Fruit fly (Drosophila melanogaster) whole organism, adult: ENCODE measurements around the gene CG13042.

Experiments
- CG11617 ChIP-seq: fragments of 200-800 bp; sonication (Bioruptor generic); optimal IDR thresholded peaks from 2 replicates; lab custom pipeline; 2017; ENCODE audit warnings: mild to moderate bottlenecking, missing biosample characterization, missing genetic modification reagents, missing genetic modification characterization
- CG12768 ChIP-seq: fragments of 200-800 bp; sonication (Bioruptor generic); optimal IDR thresholded peaks from 2 replicates; lab custom pipeline; 2017; ENCODE audit warnings: missing biosample characterization, missing genetic modification characterization, mild to moderate bottlenecking, moderate library complexity, missing genetic modification reagents
- CG14711 ChIP-seq: fragments of 200-800 bp; sonication (Bioruptor generic); optimal IDR thresholded peaks from 2 replicates; lab custom pipeline; 2018; ENCODE audit warnings: missing biosample characterization, mild to moderate bottlenecking, missing genetic modification characterization, moderate library complexity
- CG1620 ChIP-seq: fragments of 200-800 bp; sonication (Bioruptor generic); optimal IDR thresholded peaks from 2 replicates; lab custom pipeline; 2016; ENCODE audit warnings: missing biosample characterization, missing genetic modification characterization
- CG5204 ChIP-seq: fragments of 200-800 bp; sonication (Bioruptor generic); optimal IDR thresholded peaks from 2 replicates; lab custom pipeline; 2016; ENCODE audit warnings: missing biosample characterization, missing genetic modification characterization
- CG7045 ChIP-seq: fragments of 200-800 bp; sonication (Bioruptor generic); optimal IDR thresholded peaks from 2 replicates; lab custom pipeline; 2017; ENCODE audit warnings: missing biosample characterization, mild to moderate bottlenecking, missing genetic modification characterization
- Clk ChIP-seq: fragments of 200-800 bp; sonication (Bioruptor generic); optimal IDR thresholded peaks from 2 replicates; lab custom pipeline; 2017; ENCODE audit warnings: missing biosample characterization, missing genetic modification characterization
- Hr96 ChIP-seq: fragments of 200-800 bp; sonication (Bioruptor generic); optimal IDR thresholded peaks from 2 replicates; lab custom pipeline; 2016; ENCODE audit warnings: missing biosample characterization, missing genetic modification characterization
- Mnt ChIP-seq: fragments of 200-800 bp; sonication (Bioruptor generic); optimal IDR thresholded peaks from 2 replicates; lab custom pipeline; 2016; ENCODE audit warnings: missing biosample characterization, mild to moderate bottlenecking, missing genetic modification characterization
- bab1 ChIP-seq: fragments of 200-800 bp; sonication (Bioruptor generic); optimal IDR thresholded peaks from 3 replicates; lab custom pipeline; 2019; ENCODE audit warnings: missing biosample characterization, mild to moderate bottlenecking, missing genetic modification characterization, moderate library complexity
- cic ChIP-seq: fragments of 200-800 bp; sonication (Bioruptor generic); optimal IDR thresholded peaks from 2 replicates; lab custom pipeline; 2017; ENCODE audit warnings: missing biosample characterization, mild to moderate bottlenecking, missing genetic modification characterization, moderate library complexity
- cnc ChIP-seq, 2 experiments: fragments of >200 bp; optimal IDR thresholded peaks; 2 replicates each; lab custom pipeline; 2017
- kay ChIP-seq: fragments of 200-800 bp; sonication (Bioruptor generic); peaks from one replicate; lab custom pipeline; 2016; ENCODE audit warnings: missing biosample characterization, missing genetic modification characterization, borderline replicate concordance
- ovo ChIP-seq: fragments of 200-800 bp; sonication (Bioruptor generic); optimal IDR thresholded peaks from 2 replicates; lab custom pipeline; 2016; ENCODE audit warnings: missing biosample characterization, missing genetic modification characterization

- TF ChIP-seq ovo (GFP tag; lab: Kevin White, UChicago) = no peak
- TF ChIP-seq Clk = no peak
- TF ChIP-seq Hr96 (GFP tag; lab: Kevin White, UChicago) = no peak
- TF ChIP-seq cnc (optimal IDR thresholded peaks at IDR 0.05; lab: Kevin White, UChicago) = no peak
- TF ChIP-seq CG5204 (GFP tag; lab: Kevin White, UChicago) = no peak
- TF ChIP-seq kay (GFP tag; lab: Kevin White, UChicago) = no peak
- TF ChIP-seq cic (GFP tag; lab: Kevin White, UChicago) = no peak
- no peak for TF ChIP-seq bab1 (GFP tag; lab: Kevin White, UChicago)
- no peak for TF ChIP-seq CG12768
- TF ChIP-seq CG14711 (tag; lab: Kevin White, UChicago) = no peak
- no peak for TF ChIP-seq CG11617 (GFP tag; lab: Kevin White, UChicago)
- no peak for TF ChIP-seq Mnt
- no peak for TF ChIP-seq CG7045 (GFP tag; lab: Kevin White, UChicago)
- TF ChIP-seq CG1620 (GFP tag; lab: Kevin White, UChicago) = no peak
Measured at dm6 chr3L:16295447-16295846, 12.8 kb downstream of the CG13042 start, which contains the start of gene CG4962.
